Worm (Caenorhabditis elegans): ENCODE data around the gene C47E12.9.

C47E12.9 gene

ce11 chrIV:9943214-9943613 is 31.3 kb upstream of the C47E12.9 start:
- TF ChIP-seq pha-4 (tag; optimal IDR thresholded peaks at IDR 0.05) (no peak), fax-1 (tag; optimal IDR thresholded peaks at IDR 0.05) (no peak), ceh-22 (tag; optimal IDR thresholded peaks at IDR 0.05) (no peak)

ce11 chrIV:9944279-9944678 is 30.2 kb upstream of the C47E12.9 start:
- TF ChIP-seq ceh-30 (tag; optimal IDR thresholded peaks at IDR 0.05), result no peak
- no peak for TF ChIP-seq eyg-1 (tag; optimal IDR thresholded peaks at IDR 0.05)
- no peak for TF ChIP-seq pha-2 (tag; optimal IDR thresholded peaks at IDR 0.05)
- TF ChIP-seq ref-2 (tag; optimal IDR thresholded peaks at IDR 0.05), result no peak
- TF ChIP-seq syd-9 (tag; optimal IDR thresholded peaks at IDR 0.05), result no peak
- no peak for TF ChIP-seq pag-3 (tag; optimal IDR thresholded peaks at IDR 0.05; ENCODE audit: borderline replicate concordance)
- no peak for TF ChIP-seq nhr-11 (tag; optimal IDR thresholded peaks at IDR 0.05)
- no peak for TF ChIP-seq ceh-22 (tag; optimal IDR thresholded peaks at IDR 0.05)
- no peak for TF ChIP-seq nhr-232 (tag; optimal IDR thresholded peaks at IDR 0.05)
- no peak for TF ChIP-seq K09A11.1 (tag; optimal IDR thresholded peaks at IDR 0.05; ENCODE audit: insufficient read depth)
- no peak for TF ChIP-seq Y22D7AL.16 (tag; optimal IDR thresholded peaks at IDR 0.05)
- TF ChIP-seq dmd-4 (tag; optimal IDR thresholded peaks at IDR 0.05; ENCODE audit: borderline replicate concordance), result no peak
- TF ChIP-seq ama-1 (optimal IDR thresholded peaks at IDR 0.05), result no peak

ce11 chrIV:9948035-9948434 is 26.5 kb upstream of the C47E12.9 start:
- no peak for TF ChIP-seq pros-1 (tag; optimal IDR thresholded peaks at IDR 0.05)
- peak; percentile 40 for TF ChIP-seq ceh-18 (tag; optimal IDR thresholded peaks at IDR 0.05)

- TF ChIP-seq ceh-19 (GFP tag; optimal IDR thresholded peaks at IDR 0.05) (no peak), hlh-8 (tag; optimal IDR thresholded peaks at IDR 0.05) (no peak), unc-3 (GFP tag; conservative IDR thresholded peaks at IDR 0.05) (no peak), unc-3 (tag; optimal IDR thresholded peaks at IDR 0.05) (no peak), ttx-3 (tag; optimal IDR thresholded peaks at IDR 0.05) (no peak), sox-4 (tag; optimal IDR thresholded peaks at IDR 0.05) (no peak), che-1 (tag; optimal IDR thresholded peaks at IDR 0.05) (no peak), unc-86 (tag; optimal IDR thresholded peaks at IDR 0.05) (no peak), ceh-14 (tag; optimal IDR thresholded peaks at IDR 0.05) (no peak), dve-1 (tag; optimal IDR thresholded peaks at IDR 0.05) (no peak), odd-2 (tag; optimal IDR thresholded peaks at IDR 0.05) (no peak), tbx-7 (tag; optimal IDR thresholded peaks at IDR 0.05) (no peak), fkh-6 (tag; optimal IDR thresholded peaks at IDR 0.05) (no peak), F13H6.1 (tag; optimal IDR thresholded peaks at IDR 0.05) (no peak), ceh-2 (tag; optimal IDR thresholded peaks at IDR 0.05) (no peak)
Measured at ce11 chrIV:9953333-9953732, 21.2 kb upstream of the C47E12.9 start, which contains the start of gene gon-1. gon-1 (minus strand) TSS chrIV:9953433.

- TF ChIP-seq pha-2 (tag; optimal IDR thresholded peaks at IDR 0.05), result no peak
- TF ChIP-seq ztf-16 (tag; optimal IDR thresholded peaks at IDR 0.05), result no peak
- no peak for TF ChIP-seq tbx-2 (tag; optimal IDR thresholded peaks at IDR 0.05)
Measured at ce11 chrIV:9963945-9964344, 10.5 kb upstream of the C47E12.9 start, which contains the start of gene T13H10.2. T13H10.2 (plus strand) TSS chrIV:9964245.

ce11 chrIV:9969081-9969480 is 5.4 kb upstream of the C47E12.9 start, which contains the start of the genes kin-5 and C47E12.11:
kin-5 (minus strand) TSS chrIV:9969181.
C47E12.11 (plus strand) TSS chrIV:9969400.
- no peak for TF ChIP-seq ref-2 (tag; optimal IDR thresholded peaks at IDR 0.05)
- TF ChIP-seq pat-9 (tag; optimal IDR thresholded peaks at IDR 0.05), result no peak
- no peak for TF ChIP-seq lin-11 (tag; optimal IDR thresholded peaks at IDR 0.05)
- TF ChIP-seq npax-4 (tag; optimal IDR thresholded peaks at IDR 0.05), result no peak
- no peak for TF ChIP-seq T23F11.4 (GFP tag; optimal IDR thresholded peaks at IDR 0.05)
- no peak for TF ChIP-seq tbx-2 (tag; optimal IDR thresholded peaks at IDR 0.05)
- TF ChIP-seq elt-4 (tag; optimal IDR thresholded peaks at IDR 0.05), result no peak
- TF ChIP-seq C38D4.7 (GFP tag; optimal IDR thresholded peaks at IDR 0.05), result no peak
- no peak for TF ChIP-seq nhr-232 (tag; optimal IDR thresholded peaks at IDR 0.05)
- no peak for TF ChIP-seq dmd-4 (tag; optimal IDR thresholded peaks at IDR 0.05; ENCODE audit: borderline replicate concordance)
- TF ChIP-seq tbx-7 (tag; optimal IDR thresholded peaks at IDR 0.05), result no peak
- TF ChIP-seq unc-42 (tag; optimal IDR thresholded peaks at IDR 0.05), result no peak
- TF ChIP-seq mec-3 (tag; optimal IDR thresholded peaks at IDR 0.05; ENCODE audit: borderline replicate concordance), result no peak
- TF ChIP-seq ceh-9 (tag; optimal IDR thresholded peaks at IDR 0.05), result no peak

All from whole organism, late embryonic.